Fruit fly (Drosophila melanogaster): ENCODE measurements around the gene Ibf1.

dm6 chr3R:9287710-9288109, 28.9 kb downstream of the Ibf1 start:
- TF ChIP-seq CG3032 (tag; optimal IDR thresholded peaks at IDR 0.05) = no peak
- TF ChIP-seq salr (GFP tag; optimal IDR thresholded peaks at IDR 0.05) = no peak
